Worm (Caenorhabditis elegans) whole organism, mixed stage, embryonic: ENCODE measurements around the gene C31B8.1.

Experiments
- ceh-39 ChIP-seq: fragments of 150-350 bp; optimal IDR thresholded peaks from 2 replicates; lab custom pipeline; 2014; ENCODE audit warnings: missing biosample characterization, missing genetic modification characterization
- ceh-43 ChIP-seq: fragments of 200-800 bp; sonication (Bioruptor generic); optimal IDR thresholded peaks from 2 replicates; lab custom pipeline; 2018; ENCODE audit warnings: mild to moderate bottlenecking, missing genetic modification characterization, moderate library complexity, missing compliant biosample characterization
- ceh-83 ChIP-seq: fragments of 200-800 bp; sonication (Bioruptor generic); optimal IDR thresholded peaks from 2 replicates; lab custom pipeline; 2018; ENCODE audit warnings: mild to moderate bottlenecking, missing genetic modification characterization, missing compliant biosample characterization
- ces-1 ChIP-seq: fragments of 150-350 bp; optimal IDR thresholded peaks from 2 replicates; lab custom pipeline; 2014; ENCODE audit warnings: missing biosample characterization, missing genetic modification reagents, missing genetic modification characterization
- cnd-1 ChIP-seq: fragments of 200-800 bp; sonication (Bioruptor generic); optimal IDR thresholded peaks from 2 replicates; lab custom pipeline; 2018; ENCODE audit warnings: mild to moderate bottlenecking, missing genetic modification characterization, missing compliant biosample characterization
- drap-1 ChIP-seq: fragments of 200-800 bp; sonication (Bioruptor generic); optimal IDR thresholded peaks from 3 replicates; lab custom pipeline; 2018; ENCODE audit warnings: mild to moderate bottlenecking, missing genetic modification characterization, missing compliant biosample characterization
- elt-1 ChIP-seq: sonication (generic microtip); optimal IDR thresholded peaks from 2 replicates; lab custom pipeline; 2017; ENCODE audit warnings: missing genetic modification characterization, mild to moderate bottlenecking, missing compliant biosample characterization, antibody characterized with exemption, moderate library complexity, borderline replicate concordance; ENCODE audit not compliant: insufficient read depth
- elt-3 ChIP-seq: fragments of 150-350 bp; optimal IDR thresholded peaks from 2 replicates; lab custom pipeline; 2014; ENCODE audit warnings: missing biosample characterization, missing genetic modification characterization
- flh-1 ChIP-seq: fragments of 200-800 bp; sonication (Bioruptor generic); optimal IDR thresholded peaks from 2 replicates; lab custom pipeline; 2018; ENCODE audit warnings: mild to moderate bottlenecking, missing genetic modification characterization, moderate library complexity, missing compliant biosample characterization
- ham-2 ChIP-seq: fragments of 200-800 bp; sonication (Bioruptor generic); optimal IDR thresholded peaks from 2 replicates; lab custom pipeline; 2018; ENCODE audit warnings: mild to moderate bottlenecking, missing genetic modification characterization, missing compliant biosample characterization
- hlh-1 ChIP-seq: fragments of 150-350 bp; optimal IDR thresholded peaks from 2 replicates; lab custom pipeline; 2014; ENCODE audit warnings: missing biosample characterization, missing genetic modification reagents, missing genetic modification characterization
- lin-13 ChIP-seq: fragments of 150-350 bp; optimal IDR thresholded peaks from 2 replicates; lab custom pipeline; 2014; ENCODE audit warnings: missing biosample characterization, missing genetic modification characterization
- lin-32 ChIP-seq: fragments of 200-800 bp; sonication (Bioruptor generic); optimal IDR thresholded peaks from 2 replicates; lab custom pipeline; 2018; ENCODE audit warnings: mild to moderate bottlenecking, missing genetic modification characterization, missing compliant biosample characterization
- lsy-2 ChIP-seq: fragments of 150-350 bp; optimal IDR thresholded peaks from 2 replicates; lab custom pipeline; 2014; ENCODE audit warnings: missing biosample characterization, missing genetic modification characterization
- mep-1 ChIP-seq: fragments of 150-350 bp; optimal IDR thresholded peaks from 2 replicates; lab custom pipeline; 2017; ENCODE audit warnings: missing biosample characterization, missing genetic modification reagents, missing genetic modification characterization, inconsistent platforms
- mls-2 ChIP-seq: sonication (generic microtip); optimal IDR thresholded peaks from 2 replicates; lab custom pipeline; 2016; ENCODE audit warnings: mild to moderate bottlenecking, missing genetic modification characterization, moderate library complexity, missing compliant biosample characterization
- nhr-12 ChIP-seq: fragments of 150-350 bp; optimal IDR thresholded peaks from 2 replicates; lab custom pipeline; 2014; ENCODE audit warnings: missing biosample characterization, missing genetic modification characterization
- nhr-2 ChIP-seq: fragments of 150-350 bp; optimal IDR thresholded peaks from 2 replicates; lab custom pipeline; 2014; ENCODE audit warnings: missing biosample characterization, missing genetic modification characterization
- nhr-237 ChIP-seq: fragments of 150-350 bp; optimal IDR thresholded peaks from 2 replicates; lab custom pipeline; 2014; ENCODE audit warnings: missing biosample characterization, missing genetic modification characterization
- nhr-28 ChIP-seq: fragments of 150-350 bp; optimal IDR thresholded peaks from 2 replicates; lab custom pipeline; 2014; ENCODE audit warnings: missing biosample characterization, missing genetic modification characterization
- nhr-76 ChIP-seq: sonication (generic microtip); optimal IDR thresholded peaks from 2 replicates; lab custom pipeline; 2017; ENCODE audit warnings: missing biosample characterization, missing genetic modification characterization
- pha-4 ChIP-seq: fragments of 150-350 bp; optimal IDR thresholded peaks from 2 replicates; lab custom pipeline; 2018; ENCODE audit warnings: missing biosample characterization, missing genetic modification reagents, missing genetic modification characterization
- sem-2 ChIP-seq: fragments of 200-800 bp; sonication (Bioruptor generic); optimal IDR thresholded peaks from 2 replicates; lab custom pipeline; 2018; ENCODE audit warnings: mild to moderate bottlenecking, missing genetic modification characterization, missing compliant biosample characterization
- snpc-4 ChIP-seq: fragments of 150-350 bp; optimal IDR thresholded peaks from 2 replicates; lab custom pipeline; 2014; ENCODE audit warnings: missing biosample characterization, missing genetic modification characterization
- sptf-1 ChIP-seq: sonication (generic microtip); optimal IDR thresholded peaks from 2 replicates; lab custom pipeline; 2017; ENCODE audit warnings: mild to moderate bottlenecking, missing genetic modification characterization, moderate library complexity, missing compliant biosample characterization
- tbx-8 ChIP-seq: fragments of 200-800 bp; sonication (Bioruptor generic); optimal IDR thresholded peaks from 2 replicates; lab custom pipeline; 2018; ENCODE audit warnings: mild to moderate bottlenecking, missing genetic modification characterization, moderate library complexity, missing compliant biosample characterization
- unc-120 ChIP-seq: sonication (generic microtip); optimal IDR thresholded peaks from 2 replicates; lab custom pipeline; 2017; ENCODE audit warnings: missing genetic modification characterization, missing compliant biosample characterization; ENCODE audit not compliant: poor library complexity, severe bottlenecking
- unc-39 ChIP-seq: fragments of 150-350 bp; optimal IDR thresholded peaks from 2 replicates; lab custom pipeline; 2014; ENCODE audit warnings: missing biosample characterization, missing genetic modification characterization
- unc-62 ChIP-seq: fragments of 150-350 bp; optimal IDR thresholded peaks from 2 replicates; lab custom pipeline; 2014; ENCODE audit warnings: missing biosample characterization, missing genetic modification reagents, missing genetic modification characterization
- zip-8 ChIP-seq: fragments of 150-350 bp; optimal IDR thresholded peaks from 2 replicates; lab custom pipeline; 2014; ENCODE audit warnings: missing biosample characterization, missing genetic modification characterization

Gene C31B8.1

DNA sequence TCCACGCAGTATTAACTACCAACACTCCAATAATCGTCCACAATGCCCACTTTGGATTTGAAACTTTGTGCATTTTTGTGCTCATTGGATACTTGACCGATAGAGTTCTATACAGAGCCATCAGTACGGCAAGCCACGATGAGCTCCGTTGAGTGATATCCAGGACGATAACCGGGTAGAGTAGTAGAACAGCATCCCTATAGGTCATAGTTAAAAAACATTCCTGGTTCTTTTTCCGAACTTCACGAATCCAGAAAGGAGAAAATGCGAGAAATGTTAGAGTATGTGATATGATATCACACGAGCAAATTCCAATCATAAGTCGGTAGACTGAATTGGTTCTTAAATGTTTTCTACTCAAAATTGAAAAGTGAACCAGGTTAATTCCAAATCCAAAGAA lies 43.1 kb upstream of the C31B8.1 start:
- no peak for TF ChIP-seq ceh-83 (GFP tag; lab: Kevin White, UChicago)
- no peak for TF ChIP-seq lin-32
- TF ChIP-seq mep-1 (tag; lab: Kevin White, UChicago) = no peak
- no peak for TF ChIP-seq elt-3 (tag; lab: Kevin White, UChicago)
- no peak for TF ChIP-seq zip-8 (tag; lab: Kevin White, UChicago)
- TF ChIP-seq elt-1 = no peak
- TF ChIP-seq nhr-237 (tag; lab: Kevin White, UChicago) = no peak
- TF ChIP-seq unc-62 = no peak
- no peak for TF ChIP-seq unc-39 (tag; lab: Kevin White, UChicago)
- no peak for TF ChIP-seq snpc-4 (tag; lab: Kevin White, UChicago)
- no peak for TF ChIP-seq unc-120 (tag; lab: Kevin White, UChicago)
- no peak for TF ChIP-seq ceh-39 (tag; lab: Kevin White, UChicago)
- no peak for TF ChIP-seq cnd-1
- no peak for TF ChIP-seq drap-1 (GFP tag; lab: Kevin White, UChicago)
- TF ChIP-seq nhr-2 (tag; lab: Kevin White, UChicago) = no peak

DNA sequence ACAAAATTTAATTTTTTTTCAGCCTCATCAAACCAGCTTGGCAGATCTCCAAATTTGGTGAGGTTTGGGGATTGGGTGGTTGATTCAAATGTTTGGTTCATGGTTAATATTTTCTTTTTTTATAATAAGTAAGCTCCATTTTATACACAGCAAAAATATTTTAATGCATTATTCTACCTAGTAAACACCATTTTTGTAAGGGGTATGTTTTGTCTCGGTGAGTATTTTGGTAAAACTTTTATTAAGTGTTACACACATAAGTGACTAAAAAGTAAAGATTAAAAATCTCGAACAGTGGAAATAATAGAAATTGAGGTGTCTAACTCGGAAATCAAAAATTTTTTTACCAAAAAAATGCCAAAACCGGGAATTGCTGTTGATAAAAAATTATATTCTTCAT lies 42.7 kb upstream of the C31B8.1 start, which contains the start of gene srw-4:
srw-4 (minus strand) TSS at position 101 of the 400 bp plus-strand sequence.
- TF ChIP-seq tbx-8 (GFP tag; lab: Kevin White, UChicago) = no peak

DNA sequence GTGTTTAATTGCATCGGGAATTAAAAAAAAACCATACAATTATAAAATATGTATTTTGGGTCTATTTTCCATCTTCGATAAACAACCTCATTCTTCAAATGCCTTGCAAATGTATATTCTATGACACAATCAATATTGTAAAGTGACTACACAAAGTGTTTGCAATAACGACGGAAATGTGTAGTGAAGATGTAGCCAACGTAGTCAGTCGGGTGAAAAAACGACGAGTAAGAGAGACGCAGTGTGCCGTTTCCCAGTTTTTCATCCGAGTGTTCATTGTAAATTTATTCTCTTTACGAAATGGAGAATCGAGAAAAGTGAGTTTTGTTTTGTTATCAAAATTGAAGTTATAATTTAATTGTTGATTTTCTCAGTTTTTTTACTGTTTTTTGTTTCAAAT lies 39.4 kb upstream of the C31B8.1 start, which contains the start of gene F37B4.15:
F37B4.15 (plus strand) TSS at position 301 of the 400 bp plus-strand sequence.
- TF ChIP-seq nhr-2 (tag; lab: Kevin White, UChicago) (no peak), tbx-8 (GFP tag; lab: Kevin White, UChicago) (no peak), elt-3 (tag; lab: Kevin White, UChicago) (no peak), mls-2 (tag; lab: Kevin White, UChicago) (no peak), ces-1 (no peak), nhr-76 (tag; lab: Kevin White, UChicago) (no peak), ceh-43 (no peak)

DNA sequence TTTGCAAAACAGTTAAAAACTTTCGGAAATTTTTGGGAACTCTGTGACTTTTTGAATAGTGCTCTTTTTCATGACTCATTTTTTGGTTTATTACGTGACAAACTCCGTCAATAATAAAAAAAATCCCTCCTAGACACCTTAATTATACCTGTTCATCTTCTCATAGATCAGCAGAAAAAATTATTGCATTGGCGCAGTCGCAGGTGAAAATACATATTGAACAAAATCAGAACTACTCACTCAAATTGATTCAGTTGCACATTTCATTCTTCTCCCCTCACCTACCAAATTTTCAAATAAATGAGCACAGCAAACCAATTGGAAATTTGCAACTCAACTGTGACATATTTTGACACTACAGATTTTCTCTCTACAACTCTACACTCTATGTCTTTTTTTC lies 38.4 kb upstream of the C31B8.1 start, which contains the start of gene srh-127:
srh-127 (plus strand) TSS at position 301 of the 400 bp plus-strand sequence.
- no peak for TF ChIP-seq flh-1
- no peak for TF ChIP-seq mls-2 (tag; lab: Kevin White, UChicago)
- no peak for TF ChIP-seq mep-1 (tag; lab: Kevin White, UChicago)
- TF ChIP-seq sem-2 = no peak

DNA sequence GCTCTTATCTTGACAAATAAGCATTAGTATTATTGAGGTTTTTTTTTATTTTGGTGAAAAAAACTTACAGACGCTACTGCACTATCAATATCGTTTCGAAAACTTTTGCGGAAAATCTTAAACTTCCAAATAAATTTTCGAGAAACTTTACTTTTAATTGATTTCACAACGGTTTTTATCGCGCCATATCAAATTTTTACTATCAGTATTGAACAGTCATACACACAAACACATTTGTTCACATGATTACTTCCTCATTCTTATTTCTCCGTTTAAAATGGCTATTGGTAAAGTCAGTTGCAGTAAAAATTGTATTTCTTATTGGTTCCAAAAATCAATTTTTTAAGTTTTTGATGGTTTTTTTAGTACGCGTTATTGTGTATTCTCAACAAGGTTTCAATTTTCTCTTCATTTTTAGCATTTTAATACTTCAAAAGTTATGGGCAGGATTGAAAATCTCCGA lies 35.1 kb upstream of the C31B8.1 start, which contains the start of gene pals-32:
pals-32 (plus strand) TSS at position 413 of the 463 bp plus-strand sequence.
- no peak for TF ChIP-seq sptf-1 (tag; lab: Kevin White, UChicago)
- TF ChIP-seq zip-8 (tag; lab: Kevin White, UChicago) = no peak
- no peak for TF ChIP-seq hlh-1 (tag; lab: Kevin White, UChicago)
- no peak for TF ChIP-seq nhr-28 (tag; lab: Kevin White, UChicago)
- TF ChIP-seq mep-1 (tag; lab: Kevin White, UChicago) = no peak

DNA sequence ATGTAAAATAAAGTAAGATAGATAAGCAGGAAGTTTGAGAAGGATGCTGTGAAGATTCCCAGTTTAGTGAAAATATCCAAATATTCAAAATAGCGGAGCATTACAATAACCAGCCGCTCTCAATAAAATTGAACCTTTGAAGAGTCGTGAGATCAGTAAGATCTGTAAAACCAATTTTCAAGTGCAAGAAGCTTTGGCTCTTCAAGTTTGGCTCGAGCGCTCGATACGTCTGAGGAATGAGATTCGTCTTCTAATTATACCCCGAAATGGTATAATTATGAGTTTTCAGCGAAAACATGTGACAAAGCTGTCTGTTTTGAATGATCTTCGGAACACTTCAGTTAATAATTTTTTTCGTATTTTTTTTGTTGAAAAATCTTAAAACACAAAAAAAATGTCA lies 31.5 kb upstream of the C31B8.1 start, which contains the start of gene str-46:
str-46 (minus strand) TSS at position 101 of the 400 bp plus-strand sequence.
- TF ChIP-seq lin-13 (tag; lab: Kevin White, UChicago) (no peak), nhr-12 (tag; lab: Kevin White, UChicago) (no peak), lsy-2 (tag; lab: Kevin White, UChicago) (no peak), zip-8 (tag; lab: Kevin White, UChicago) (no peak), sem-2 (no peak), ceh-39 (tag; lab: Kevin White, UChicago) (no peak), ham-2 (no peak), ces-1 (no peak), nhr-237 (tag; lab: Kevin White, UChicago) (no peak), pha-4 (tag; lab: Kevin White, UChicago) (no peak), drap-1 (GFP tag; lab: Kevin White, UChicago) (no peak), tbx-8 (GFP tag; lab: Kevin White, UChicago) (no peak), nhr-76 (tag; lab: Kevin White, UChicago) (no peak)
